Worm (Caenorhabditis elegans): Measurements from ENCODE around the gene unc-53.
A peak's percentile ranks its signal among the peaks of the same experiment; 100 is the strongest.

DNA sequence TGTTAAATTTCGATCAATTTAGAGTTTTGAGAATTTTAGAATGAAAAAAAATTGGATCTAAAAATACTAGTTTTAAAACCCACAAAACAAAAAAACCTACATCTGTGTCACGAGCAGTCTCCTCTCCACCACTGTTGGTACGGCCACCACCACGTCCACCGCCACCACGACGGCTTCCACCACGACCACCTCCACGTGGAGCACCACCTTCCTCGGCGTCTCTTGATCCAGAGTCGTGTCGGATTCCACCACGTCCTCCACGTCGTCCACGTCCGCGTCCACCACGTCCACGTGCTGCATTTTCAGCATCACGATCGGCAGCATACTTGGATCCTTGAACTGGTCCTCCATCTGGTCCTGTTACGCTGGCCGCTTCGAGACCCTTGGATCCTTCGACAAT is 49.1 kb downstream of the unc-53 start:
- TF ChIP-seq scrt-1 (GFP tag; IDR thresholded peaks at IDR 0.05) (0 out of 2 replicates have a peak, but pooled peaks have one; percentile 37), hnd-1 (tag; optimal IDR thresholded peaks at IDR 0.05) (no peak), ama-1 (optimal IDR thresholded peaks at IDR 0.05) (no peak), sea-1 (GFP tag; conservative IDR thresholded peaks at IDR 0.05) (no peak), ets-7 (tag; optimal IDR thresholded peaks at IDR 0.05) (no peak), pes-1 (GFP tag; IDR thresholded peaks at IDR 0.05) (no peak; the same call in 1 of the 2 replicates), hmg-4 (GFP tag; optimal IDR thresholded peaks at IDR 0.05) (no peak), F13C5.2 (tag; optimal IDR thresholded peaks at IDR 0.05) (no peak), flt-1 (GFP tag; IDR thresholded peaks at IDR 0.05) (no peak)
